Fruit fly (Drosophila melanogaster): ENCODE results near the gene CG34437.

DNA sequence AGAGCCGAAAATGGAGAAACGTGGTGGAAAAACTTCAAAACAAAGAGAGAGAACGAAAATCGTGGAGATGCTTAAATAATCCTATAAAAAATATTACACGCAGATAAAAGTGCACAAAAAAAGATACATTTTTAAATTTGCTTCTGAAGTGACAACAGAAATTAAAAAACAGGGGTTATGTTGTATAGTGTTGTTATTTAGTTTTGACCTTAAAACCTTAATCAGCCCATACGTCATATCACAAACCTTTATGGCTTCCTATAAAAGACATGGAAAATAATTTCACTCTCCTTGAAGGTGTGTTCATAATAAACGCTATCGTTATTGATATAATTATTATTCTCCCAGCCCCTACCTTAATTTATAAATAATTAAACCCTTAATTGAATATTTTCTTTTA lies 43.6 kb downstream of the CG34437 start:
- TF ChIP-seq CG8478 (optimal IDR thresholded peaks at IDR 0.05) (no peak), CTCF (optimal IDR thresholded peaks at IDR 0.05) (no peak)

All from S2 (cell line).